Worm (Caenorhabditis elegans): ENCODE measurements around the gene T05A8.1.

ce11 chrII:2726774-2727173 lies 16.9 kb upstream of the T05A8.1 start:
- TF ChIP-seq elt-3 (tag; optimal IDR thresholded peaks at IDR 0.05) (no peak), mdl-1 (tag; optimal IDR thresholded peaks at IDR 0.05) (no peak), nhr-76 (tag; optimal IDR thresholded peaks at IDR 0.05) (no peak), unc-62 (GFP tag; optimal IDR thresholded peaks at IDR 0.05) (no peak)
